Worm (Caenorhabditis elegans): ENCODE measurements around the gene epn-1.
A peak's percentile ranks its signal among the peaks of the same experiment; 100 is the strongest.

epn-1 gene

DNA sequence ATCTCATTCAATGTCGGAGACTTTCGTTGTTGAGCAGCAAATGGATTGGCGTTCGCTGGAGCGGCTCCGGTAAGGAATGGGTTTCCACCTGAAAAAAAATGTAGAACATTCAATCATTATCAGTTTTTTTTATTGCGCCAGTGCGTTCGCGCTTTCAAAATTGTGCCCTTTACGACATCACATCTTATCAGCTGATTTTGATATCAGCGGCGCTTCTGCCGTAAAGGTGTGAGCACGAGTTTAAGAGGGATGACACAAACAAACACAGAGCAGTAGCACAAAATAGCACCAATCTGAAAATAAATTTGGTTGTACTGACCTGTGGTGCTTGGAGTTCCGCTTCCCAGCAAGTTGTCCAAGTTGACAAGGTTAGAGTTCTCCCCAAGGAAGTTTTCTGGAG lies 1.6 kb downstream of the epn-1 start:
- TF ChIP-seq lin-11 (tag; optimal IDR thresholded peaks at IDR 0.05) (no peak), ZK546.5 (tag; optimal IDR thresholded peaks at IDR 0.05) (no peak), aly-2 (tag; optimal IDR thresholded peaks at IDR 0.05) (no peak), skn-1 (tag; optimal IDR thresholded peaks at IDR 0.05) (no peak), mab-5 (tag; optimal IDR thresholded peaks at IDR 0.05) (no peak), lsy-2 (tag; optimal IDR thresholded peaks at IDR 0.05) (no peak), nhr-25 (tag; optimal IDR thresholded peaks at IDR 0.05) (no peak), Y55F3AM.14 (GFP tag; optimal IDR thresholded peaks at IDR 0.05) (no peak), nhr-129 (tag; optimal IDR thresholded peaks at IDR 0.05) (peak; percentile 1), nhr-23 (tag; optimal IDR thresholded peaks at IDR 0.05) (no peak), elt-1 (tag; optimal IDR thresholded peaks at IDR 0.05) (no peak), lin-39 (tag; optimal IDR thresholded peaks at IDR 0.05) (no peak), sma-3 (GFP tag; optimal IDR thresholded peaks at IDR 0.05) (no peak), mbf-1 (tag; optimal IDR thresholded peaks at IDR 0.05) (no peak), nhr-6 (tag; optimal IDR thresholded peaks at IDR 0.05) (no peak), nhr-21 (tag; optimal IDR thresholded peaks at IDR 0.05) (no peak), C34F6.9 (tag; optimal IDR thresholded peaks at IDR 0.05) (no peak), sma-9 (GFP tag; optimal IDR thresholded peaks at IDR 0.05) (peak; percentile 49), sma-9 (tag; optimal IDR thresholded peaks at IDR 0.05) (no peak), unc-55 (GFP tag; optimal IDR thresholded peaks at IDR 0.05) (no peak), elt-3 (tag; optimal IDR thresholded peaks at IDR 0.05) (no peak), nhr-237 (tag; optimal IDR thresholded peaks at IDR 0.05) (no peak), peb-1 (tag; optimal IDR thresholded peaks at IDR 0.05) (no peak), R02D3.7 (tag; optimal IDR thresholded peaks at IDR 0.05) (no peak), egl-27 (tag; optimal IDR thresholded peaks at IDR 0.05) (no peak), nhr-11 (tag; optimal IDR thresholded peaks at IDR 0.05) (no peak), fos-1 (tag; optimal IDR thresholded peaks at IDR 0.05) (peak; percentile 41), mdl-1 (tag; optimal IDR thresholded peaks at IDR 0.05) (no peak), ceh-82 (tag; optimal IDR thresholded peaks at IDR 0.05) (no peak), gmeb-1 (tag; optimal IDR thresholded peaks at IDR 0.05) (no peak), alr-1 (tag; optimal IDR thresholded peaks at IDR 0.05) (no peak), ama-1 (optimal IDR thresholded peaks at IDR 0.05) (peak; percentile 21), sem-4 (tag; optimal IDR thresholded peaks at IDR 0.05) (no peak), ceh-16 (tag; optimal IDR thresholded peaks at IDR 0.05) (no peak), zag-1 (tag; optimal IDR thresholded peaks at IDR 0.05) (no peak), ztf-11 (tag; optimal IDR thresholded peaks at IDR 0.05) (no peak), crh-2 (tag; optimal IDR thresholded peaks at IDR 0.05) (peak; percentile 54), F13H6.1 (tag; optimal IDR thresholded peaks at IDR 0.05) (peak; percentile 10), blmp-1 (tag; optimal IDR thresholded peaks at IDR 0.05; ENCODE audit: insufficient read depth) (no peak), nhr-10 (tag; optimal IDR thresholded peaks at IDR 0.05) (no peak), ztf-1 (GFP tag; conservative IDR thresholded peaks at IDR 0.05) (no peak), unc-62 (GFP tag; optimal IDR thresholded peaks at IDR 0.05) (no peak), ztf-4 (tag; optimal IDR thresholded peaks at IDR 0.05) (no peak), nhr-77 (tag; optimal IDR thresholded peaks at IDR 0.05) (no peak), dmd-4 (tag; optimal IDR thresholded peaks at IDR 0.05) (no peak), unc-39 (tag; optimal IDR thresholded peaks at IDR 0.05) (no peak), lin-13 (GFP tag; optimal IDR thresholded peaks at IDR 0.05) (no peak), snpc-4 (tag; optimal IDR thresholded peaks at IDR 0.05) (no peak), nhr-12 (tag; optimal IDR thresholded peaks at IDR 0.05) (no peak)

DNA sequence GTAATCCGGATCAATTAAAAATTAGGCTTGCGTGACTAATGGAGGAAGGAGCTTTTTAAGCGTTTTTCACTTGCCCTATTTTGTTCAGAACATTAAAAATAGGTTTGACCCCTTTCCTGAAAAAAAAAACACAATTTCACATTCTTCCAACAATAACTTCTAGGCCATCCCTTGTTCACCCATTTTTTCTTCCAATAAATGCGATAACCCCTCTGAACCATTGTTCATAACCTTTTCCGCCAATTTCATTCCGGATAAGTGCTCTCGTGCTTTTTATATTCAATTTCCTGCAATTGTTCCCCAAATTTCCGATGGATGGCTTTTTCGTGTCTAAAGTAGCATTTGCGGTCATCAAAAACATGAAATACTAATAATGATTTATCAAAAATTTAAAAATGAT lies 2.9 kb downstream of the epn-1 start:
- TF ChIP-seq F13H6.1 (tag; optimal IDR thresholded peaks at IDR 0.05) (no peak), nhr-21 (tag; optimal IDR thresholded peaks at IDR 0.05) (peak; percentile 25), mab-5 (tag; optimal IDR thresholded peaks at IDR 0.05) (no peak), sma-9 (GFP tag; optimal IDR thresholded peaks at IDR 0.05) (peak; percentile 39), sma-9 (tag; optimal IDR thresholded peaks at IDR 0.05) (no peak), fos-1 (tag; optimal IDR thresholded peaks at IDR 0.05) (no peak), Y55F3AM.14 (GFP tag; optimal IDR thresholded peaks at IDR 0.05) (no peak), ZK546.5 (tag; optimal IDR thresholded peaks at IDR 0.05) (no peak), aly-2 (tag; optimal IDR thresholded peaks at IDR 0.05) (no peak), blmp-1 (tag; optimal IDR thresholded peaks at IDR 0.05; ENCODE audit: insufficient read depth) (no peak), mbf-1 (tag; optimal IDR thresholded peaks at IDR 0.05) (no peak), nhr-25 (tag; optimal IDR thresholded peaks at IDR 0.05) (peak; percentile 0), mdl-1 (tag; optimal IDR thresholded peaks at IDR 0.05) (no peak), gmeb-1 (tag; optimal IDR thresholded peaks at IDR 0.05) (peak; percentile 1), snpc-4 (tag; optimal IDR thresholded peaks at IDR 0.05) (no peak), ztf-1 (GFP tag; conservative IDR thresholded peaks at IDR 0.05) (no peak), sma-3 (GFP tag; optimal IDR thresholded peaks at IDR 0.05) (no peak), unc-55 (GFP tag; optimal IDR thresholded peaks at IDR 0.05) (peak; percentile 5), R02D3.7 (tag; optimal IDR thresholded peaks at IDR 0.05) (no peak), C34F6.9 (tag; optimal IDR thresholded peaks at IDR 0.05) (peak; percentile 9), nhr-12 (tag; optimal IDR thresholded peaks at IDR 0.05) (no peak), elt-3 (tag; optimal IDR thresholded peaks at IDR 0.05) (no peak), skn-1 (tag; optimal IDR thresholded peaks at IDR 0.05) (no peak), nhr-77 (tag; optimal IDR thresholded peaks at IDR 0.05) (no peak), lin-13 (GFP tag; optimal IDR thresholded peaks at IDR 0.05) (no peak), ztf-4 (tag; optimal IDR thresholded peaks at IDR 0.05) (no peak), elt-1 (tag; optimal IDR thresholded peaks at IDR 0.05) (no peak), dmd-4 (tag; optimal IDR thresholded peaks at IDR 0.05) (no peak)

Measured in whole organism, L2 larva.